Worm (Caenorhabditis elegans) whole organism, L1 larva: Measurements from ENCODE around the gene cytb-5.1.

ENCODE experiments used
- C04F5.9 ChIP-seq: sonication (generic microtip); optimal IDR thresholded peaks from 2 replicates; lab custom pipeline; 2016; ENCODE audit warnings: missing genetic modification characterization, missing compliant biosample characterization
- C16A3.4 ChIP-seq: fragments of 150-350 bp; optimal IDR thresholded peaks from 2 replicates; lab custom pipeline; 2014; ENCODE audit warnings: missing biosample characterization, missing genetic modification characterization
- C34B4.2 ChIP-seq: sonication (generic microtip); optimal IDR thresholded peaks from 2 replicates; lab custom pipeline; 2017; ENCODE audit warnings: mild to moderate bottlenecking, missing genetic modification characterization, missing compliant biosample characterization
- aly-2 ChIP-seq: fragments of 150-350 bp; optimal IDR thresholded peaks from 2 replicates; lab custom pipeline; 2014; ENCODE audit warnings: missing biosample characterization, missing genetic modification characterization
- ceh-82 ChIP-seq, 3 experiments: fragments of 150-350 bp in 1 of 3; sonication (generic microtip) in 2 of 3; optimal IDR thresholded peaks; 2 replicates each; lab custom pipeline; 2014 to 2017; ENCODE audit warnings: missing biosample characterization in 3 of 3, missing genetic modification characterization in 3 of 3
- ceh-90 ChIP-seq: sonication (generic microtip); optimal IDR thresholded peaks from 2 replicates; lab custom pipeline; 2016; ENCODE audit warnings: missing genetic modification characterization, missing compliant biosample characterization
- dpl-1 ChIP-seq, 3 experiments: fragments of 150-350 bp in 2 of 3; sonication (generic microtip) in 1 of 3; optimal IDR thresholded peaks; 2 replicates each; lab custom pipeline; 2014 to 2017; ENCODE audit warnings: missing biosample characterization in 3 of 3, missing genetic modification characterization in 3 of 3, missing genetic modification reagents in 3 of 3
- dsc-1 ChIP-seq: sonication (generic microtip); optimal IDR thresholded peaks from 2 replicates; lab custom pipeline; 2016; ENCODE audit warnings: mild to moderate bottlenecking, missing genetic modification characterization, missing compliant biosample characterization
- efl-1 ChIP-seq, 4 experiments: fragments of 150-350 bp; optimal IDR thresholded peaks in 3 of 4; peaks in 1 of 4; 1 replicate in 1 of 4; 2 replicates in 3 of 4; lab custom pipeline; 2014; ENCODE audit warnings: missing biosample characterization in 2 of 4, missing genetic modification characterization in 2 of 4, missing genetic modification reagents in 2 of 4
- egl-13 ChIP-seq: sonication (generic microtip); optimal IDR thresholded peaks from 2 replicates; lab custom pipeline; 2016; ENCODE audit warnings: missing genotype, missing genetic modification reagents, missing genetic modification characterization, missing compliant biosample characterization
- egl-27 ChIP-seq, 2 experiments: fragments of 150-350 bp in 1 of 2; sonication (generic microtip); optimal IDR thresholded peaks; 3 replicates each; lab custom pipeline; 2017 to 2018; ENCODE audit warnings: missing biosample characterization in 2 of 2, missing genetic modification characterization in 2 of 2, missing genetic modification reagents in 2 of 2
- elt-3 ChIP-seq, 6 experiments: fragments of 150-350 bp in 1 of 6; sonication (generic microtip); optimal IDR thresholded peaks; 2 replicates each; lab custom pipeline; 2017 to 2018; ENCODE audit warnings: missing biosample characterization in 6 of 6, missing genetic modification characterization in 6 of 6, inconsistent platforms in 1 of 6
- fkh-8 ChIP-seq: sonication (generic microtip); optimal IDR thresholded peaks from 2 replicates; lab custom pipeline; 2016; ENCODE audit warnings: mild to moderate bottlenecking, missing genetic modification characterization, missing compliant biosample characterization
- grh-1 ChIP-seq: fragments of 200-800 bp; sonication (Bioruptor generic); IDR thresholded peaks from 2 replicates; pipeline ENCODE4 v1.3.6; 2022; ENCODE audit warnings: missing genetic modification reagents, missing genetic modification characterization, missing compliant biosample characterization
- irx-1 ChIP-seq: sonication (generic microtip); optimal IDR thresholded peaks from 2 replicates; lab custom pipeline; 2016; ENCODE audit warnings: missing genetic modification characterization, missing compliant biosample characterization
- isw-1 ChIP-seq: fragments of 200-800 bp; sonication (Bioruptor generic); IDR thresholded peaks from 2 replicates; pipeline ENCODE4 v1.3.6; 2022; ENCODE audit warnings: missing genetic modification characterization, missing compliant biosample characterization
- lin-13 ChIP-seq: fragments of 150-350 bp; optimal IDR thresholded peaks from 2 replicates; lab custom pipeline; 2014; ENCODE audit warnings: missing biosample characterization, missing genetic modification reagents, missing genetic modification characterization
- lin-14 ChIP-seq: fragments of 200-800 bp; sonication (Bioruptor generic); optimal IDR thresholded peaks from 2 replicates; lab custom pipeline; 2018; ENCODE audit warnings: mild to moderate bottlenecking, missing genetic modification characterization, moderate library complexity, missing compliant biosample characterization
- lin-35 ChIP-seq, 2 experiments: fragments of 150-350 bp; optimal IDR thresholded peaks; 2 replicates each; lab custom pipeline; 2014; ENCODE audit warnings: missing biosample characterization in 2 of 2, missing genetic modification characterization in 2 of 2, missing genetic modification reagents in 2 of 2
- lir-3 ChIP-seq: sonication (generic microtip); optimal IDR thresholded peaks from 2 replicates; lab custom pipeline; 2016; ENCODE audit warnings: mild to moderate bottlenecking, missing genetic modification characterization, moderate library complexity, missing compliant biosample characterization; ENCODE audit not compliant: poor library complexity
- lsy-2 ChIP-seq, 2 experiments: fragments of 150-350 bp; optimal IDR thresholded peaks; 2 replicates each; lab custom pipeline; 2014; ENCODE audit warnings: missing biosample characterization in 2 of 2, missing genetic modification characterization in 2 of 2
- mab-9 ChIP-seq: fragments of 200-800 bp; sonication (Bioruptor generic); IDR thresholded peaks from 2 replicates; pipeline ENCODE4 v1.3.6; 2022; ENCODE audit warnings: missing genetic modification reagents, missing genetic modification characterization, missing compliant biosample characterization
- mdl-1 ChIP-seq, 2 experiments: fragments of 150-350 bp; optimal IDR thresholded peaks; 2 replicates each; lab custom pipeline; 2014 to 2017; ENCODE audit warnings: missing biosample characterization in 2 of 2, missing genetic modification characterization in 2 of 2, inconsistent platforms in 1 of 2
- mep-1 ChIP-seq: fragments of 150-350 bp; optimal IDR thresholded peaks from 2 replicates; lab custom pipeline; 2014; ENCODE audit warnings: missing biosample characterization, missing genetic modification characterization
- nhr-11 ChIP-seq: fragments of 150-350 bp; optimal IDR thresholded peaks from 2 replicates; lab custom pipeline; 2014; ENCODE audit warnings: missing biosample characterization, missing genetic modification characterization
- nhr-19 ChIP-seq: fragments of 200-800 bp; sonication (Bioruptor generic); conservative IDR thresholded peaks from 2 replicates; pipeline ENCODE4 v1.3.6; 2022; ENCODE audit warnings: missing genetic modification characterization, missing compliant biosample characterization
- nhr-237 ChIP-seq: fragments of 150-350 bp; optimal IDR thresholded peaks from 2 replicates; lab custom pipeline; 2014; ENCODE audit warnings: missing biosample characterization, missing genetic modification characterization
- nhr-47 ChIP-seq: sonication (generic microtip); optimal IDR thresholded peaks from 2 replicates; lab custom pipeline; 2016; ENCODE audit warnings: mild to moderate bottlenecking, missing genetic modification characterization, moderate library complexity, missing compliant biosample characterization
- nhr-71 ChIP-seq: sonication (generic microtip); optimal IDR thresholded peaks from 2 replicates; lab custom pipeline; 2016; ENCODE audit warnings: mild to moderate bottlenecking, missing genetic modification characterization, moderate library complexity, missing compliant biosample characterization
- nhr-77 ChIP-seq: fragments of 150-350 bp; optimal IDR thresholded peaks from 2 replicates; lab custom pipeline; 2014; ENCODE audit warnings: missing biosample characterization, missing genetic modification characterization
- nhr-85 ChIP-seq: sonication (generic microtip); peaks from one replicate; lab custom pipeline; 2016; ENCODE audit warnings: missing genetic modification characterization, inconsistent platforms, missing compliant biosample characterization
- nhr-90 ChIP-seq: sonication (generic microtip); optimal IDR thresholded peaks from 2 replicates; lab custom pipeline; 2016; ENCODE audit warnings: mild to moderate bottlenecking, missing genetic modification characterization, missing compliant biosample characterization; ENCODE audit not compliant: poor library complexity
- pax-3 ChIP-seq: fragments of 200-800 bp; sonication (Bioruptor generic); optimal IDR thresholded peaks from 2 replicates; lab custom pipeline; 2018; ENCODE audit warnings: mild to moderate bottlenecking, missing genetic modification characterization, moderate library complexity, missing compliant biosample characterization
- snu-23 ChIP-seq: sonication (generic microtip); optimal IDR thresholded peaks from 2 replicates; lab custom pipeline; 2016; ENCODE audit warnings: missing genetic modification characterization, missing compliant biosample characterization
- sptf-1 ChIP-seq: fragments of 150-350 bp; optimal IDR thresholded peaks from 2 replicates; lab custom pipeline; 2014; ENCODE audit warnings: missing biosample characterization, missing genetic modification characterization
- swsn-7 ChIP-seq: sonication (generic microtip); optimal IDR thresholded peaks from 2 replicates; lab custom pipeline; 2016; ENCODE audit warnings: missing genetic modification characterization, missing compliant biosample characterization
- tbx-2 ChIP-seq: sonication (generic microtip); optimal IDR thresholded peaks from 2 replicates; lab custom pipeline; 2016; ENCODE audit warnings: missing genetic modification characterization, missing compliant biosample characterization
- tlp-1 ChIP-seq: fragments of 150-350 bp; optimal IDR thresholded peaks from 2 replicates; lab custom pipeline; 2014; ENCODE audit warnings: missing biosample characterization, missing genetic modification characterization
- unc-130 ChIP-seq: fragments of 150-350 bp; optimal IDR thresholded peaks from 2 replicates; lab custom pipeline; 2017; ENCODE audit warnings: missing biosample characterization, missing genetic modification characterization, inconsistent platforms
- unc-30 ChIP-seq: sonication (generic microtip); optimal IDR thresholded peaks from 2 replicates; lab custom pipeline; 2017; ENCODE audit warnings: missing biosample characterization, missing genetic modification characterization
- unc-86 ChIP-seq: sonication (generic microtip); optimal IDR thresholded peaks from 2 replicates; lab custom pipeline; 2016; ENCODE audit warnings: missing genetic modification characterization, missing compliant biosample characterization
- vab-15 ChIP-seq: sonication (generic microtip); optimal IDR thresholded peaks from 2 replicates; lab custom pipeline; 2017; ENCODE audit warnings: missing genotype, mild to moderate bottlenecking, missing genetic modification characterization, missing compliant biosample characterization
- xbp-1 ChIP-seq: sonication (generic microtip); optimal IDR thresholded peaks from 2 replicates; lab custom pipeline; 2016; ENCODE audit warnings: missing genetic modification characterization, missing compliant biosample characterization
- ztf-11 ChIP-seq, 2 experiments: sonication (generic microtip); optimal IDR thresholded peaks; 2 replicates each; lab custom pipeline; 2016 to 2017; ENCODE audit warnings: missing genetic modification characterization in 2 of 2, missing biosample characterization in 1 of 2, missing compliant biosample characterization in 1 of 2

Gene cytb-5.1

DNA sequence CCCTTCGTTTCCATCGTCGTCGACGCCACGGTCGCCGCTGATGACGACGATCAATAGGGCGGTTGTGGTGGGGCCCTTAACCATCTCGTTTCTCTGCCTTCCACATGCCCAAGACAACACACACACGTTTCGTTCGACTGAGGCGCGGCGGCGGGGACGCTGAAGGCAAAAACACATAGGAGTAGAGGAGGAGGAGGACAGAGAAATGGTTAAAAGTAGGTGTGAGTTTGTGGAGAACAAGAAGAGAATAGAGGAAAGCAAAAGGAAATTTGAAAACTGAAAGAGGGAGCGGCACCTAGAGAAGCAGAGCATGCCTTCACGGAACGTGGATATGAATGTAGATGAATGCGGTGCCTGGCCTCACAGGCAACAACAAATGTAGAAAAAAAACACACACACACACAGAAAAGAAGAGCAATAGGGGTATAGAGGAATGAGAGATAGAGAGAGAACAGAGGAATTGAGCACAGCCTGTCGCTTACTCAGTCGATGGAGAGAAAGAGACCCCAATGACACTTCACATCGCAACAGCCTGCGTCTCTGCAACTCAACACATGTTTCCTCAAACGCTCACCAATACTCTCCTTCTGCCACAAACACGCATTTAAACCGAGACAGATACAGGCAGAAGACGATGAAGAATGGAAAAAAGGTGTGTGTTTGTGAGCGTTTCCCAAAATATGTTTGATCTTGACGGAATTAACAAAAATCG lies 32.3 kb upstream of the cytb-5.1 start (continued):
- TF ChIP-seq nhr-71 (tag; lab: Kevin White, UChicago) (peak; percentile 89), egl-27 (tag; optimal IDR thresholded peaks at IDR 0.05; lab: Kevin White, UChicago) (no peak), swsn-7 (peak; percentile 82), nhr-237 (peak; percentile 38), lir-3 (tag; lab: Kevin White, UChicago) (peak; percentile 55), egl-13 (tag; lab: Kevin White, UChicago) (no peak), xbp-1 (tag; lab: Kevin White, UChicago) (peak; percentile 59), nhr-77 (peak; percentile 41), tbx-2 (tag; lab: Kevin White, UChicago) (peak; percentile 68), unc-130 (peak; percentile 37), mdl-1 (tag; optimal IDR thresholded peaks at IDR 0.05; lab: Kevin White, UChicago) (peak in 1 of 2 experiments; percentile 55), ztf-11 (tag; optimal IDR thresholded peaks at IDR 0.05; lab: Kevin White, UChicago) (peak in 1 of 2 experiments; percentile 58), lin-35 (GFP tag; optimal IDR thresholded peaks at IDR 0.05; lab: Kevin White, UChicago) (peak; percentile 19 to 67), C34B4.2 (tag; lab: Kevin White, UChicago) (no peak), snu-23 (GFP tag; lab: Kevin White, UChicago) (peak; percentile 89), unc-30 (tag; lab: Kevin White, UChicago) (no peak), nhr-85 (tag; lab: Kevin White, UChicago) (peak; percentile 85), dsc-1 (tag; lab: Kevin White, UChicago) (peak; percentile 68), pax-3 (tag; lab: Kevin White, UChicago) (peak; percentile 78), dpl-1 (GFP tag; optimal IDR thresholded peaks at IDR 0.05; lab: Kevin White, UChicago) (peak in 2 of 3 experiments; percentile 5 to 13), mab-9 (GFP tag; lab: Robert Waterston, UW) (peak; percentile 63; the same call in 1 of the 2 replicates), aly-2 (tag; lab: Kevin White, UChicago) (peak; percentile 80), unc-86 (tag; lab: Kevin White, UChicago) (peak; percentile 80), grh-1 (GFP tag; lab: Robert Waterston, UW) (no peak), tlp-1 (tag; lab: Kevin White, UChicago) (no peak), elt-3 (tag; optimal IDR thresholded peaks at IDR 0.05; lab: Kevin White, UChicago) (no peak), ceh-82 (tag; optimal IDR thresholded peaks at IDR 0.05; lab: Kevin White, UChicago) (peak; percentile 30 to 50 (median 49)), vab-15 (tag; lab: Kevin White, UChicago) (no peak), ceh-90 (no peak), sptf-1 (tag; lab: Kevin White, UChicago) (no peak), efl-1 (optimal IDR thresholded peaks at IDR 0.05; lab: Kevin White, UChicago) (peak; percentile 44 to 61), efl-1 (GFP tag; optimal IDR thresholded peaks at IDR 0.05 in 1 of 2; lab: Kevin White, UChicago) (peak in 1 of 2 experiments; percentile 86), isw-1 (peak; percentile 43), fkh-8 (tag; lab: Kevin White, UChicago) (peak; percentile 93), C16A3.4 (tag; lab: Kevin White, UChicago) (peak; percentile 11), lsy-2 (tag; optimal IDR thresholded peaks at IDR 0.05; lab: Kevin White, UChicago) (peak; percentile 30 to 82), lin-13 (GFP tag; lab: Kevin White, UChicago) (peak; percentile 64), lin-14 (GFP tag; lab: Kevin White, UChicago) (peak; percentile 98), C04F5.9 (tag; lab: Kevin White, UChicago) (peak; percentile 15), mep-1 (peak; percentile 61), nhr-90 (peak; percentile 42), irx-1 (tag; lab: Kevin White, UChicago) (peak; percentile 84), nhr-11 (tag; lab: Kevin White, UChicago) (no peak), nhr-47 (tag; lab: Kevin White, UChicago) (peak; percentile 81), nhr-19 (peak; percentile 71)
